Fruit fly (Drosophila melanogaster) whole organism: Measurements from ENCODE around the gene Rab3-GAP.

Source experiments
- CG8478 ChIP-seq: fragments of >200 bp; optimal IDR thresholded peaks from 2 replicates; lab custom pipeline; 2018; ENCODE audit warnings: inconsistent platforms
- EcR ChIP-seq, 2 experiments: fragments of >200 bp; optimal IDR thresholded peaks; 2 replicates each; lab custom pipeline; 2017; ENCODE audit warnings: missing biosample characterization in 2 of 2, missing genetic modification characterization in 2 of 2, missing genetic modification reagents in 2 of 2
- pan ChIP-seq: fragments of >200 bp; optimal IDR thresholded peaks from 2 replicates; lab custom pipeline; 2017
- psq ChIP-seq: fragments of >200 bp; optimal IDR thresholded peaks from 2 replicates; lab custom pipeline; 2017
- usp ChIP-seq: fragments of >200 bp; optimal IDR thresholded peaks from 2 replicates; lab custom pipeline; 2017; ENCODE audit warnings: missing biosample characterization, missing genetic modification characterization, mixed read lengths

DNA sequence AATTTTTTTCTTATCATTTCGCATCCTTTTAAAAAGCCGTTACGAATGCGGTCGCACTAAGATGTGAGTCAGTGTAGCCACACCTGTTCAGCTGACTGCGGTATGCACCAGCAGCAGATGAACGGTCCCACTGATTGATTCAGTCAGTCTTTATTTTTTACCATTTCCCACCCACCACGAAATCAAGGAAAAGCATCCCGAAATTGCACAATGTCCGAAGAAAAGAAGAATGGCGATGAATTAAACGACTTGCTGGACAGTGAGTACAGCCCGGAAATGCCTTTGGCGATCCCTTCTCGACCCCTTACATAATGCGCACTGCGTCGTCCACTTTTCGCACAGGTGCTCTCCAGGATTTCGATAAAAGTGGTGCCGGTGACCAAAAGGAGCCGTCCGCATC is 30.7 kb upstream of the Rab3-GAP start:
- no peak for TF ChIP-seq usp (GFP tag; lab: Kevin White, UChicago)
- TF ChIP-seq psq (lab: Kevin White, UChicago): no peak
- TF ChIP-seq EcR (GFP tag; optimal IDR thresholded peaks at IDR 0.05; lab: Kevin White, UChicago): no peak
- no peak for TF ChIP-seq pan (lab: Kevin White, UChicago)
- TF ChIP-seq CG8478: no peak
